Worm (Caenorhabditis elegans): ENCODE measurements around the gene Y59H11AR.3.

Gene Y59H11AR.3

DNA sequence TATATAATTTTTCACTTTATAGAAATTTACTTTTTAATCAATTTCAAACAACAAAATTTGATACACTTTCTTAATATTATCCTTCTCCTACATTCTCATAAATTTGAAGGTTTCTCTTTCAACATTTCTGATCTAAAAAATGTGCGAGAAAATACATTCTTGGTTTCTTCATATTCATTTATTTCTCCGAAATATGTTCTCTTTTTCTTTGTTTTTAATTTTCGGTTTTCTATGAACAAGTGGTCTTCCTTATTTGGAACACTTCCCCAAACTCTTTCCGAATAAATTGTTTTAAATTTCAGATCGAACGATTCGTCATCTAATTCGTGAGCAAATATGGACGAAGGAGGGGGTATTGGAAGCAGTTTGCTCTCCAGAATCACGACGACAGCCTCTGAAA lies 36.1 kb downstream of the Y59H11AR.3 start, which contains the start of gene npr-22:
Gene npr-22 (plus strand): TSS at position 301 of the 400 bp plus-strand sequence.
- TF ChIP-seq flt-1 (GFP tag; IDR thresholded peaks at IDR 0.05) (no peak), ztf-23 (GFP tag; IDR thresholded peaks at IDR 0.05) (no peak), med-1 (GFP tag; optimal IDR thresholded peaks at IDR 0.05; ENCODE audit: insufficient read depth) (no peak), cog-1 (tag; optimal IDR thresholded peaks at IDR 0.05) (no peak)

All from whole organism, midembryonic.